Worm (Caenorhabditis elegans): ENCODE data around the gene rib-2.

rib-2 gene

DNA sequence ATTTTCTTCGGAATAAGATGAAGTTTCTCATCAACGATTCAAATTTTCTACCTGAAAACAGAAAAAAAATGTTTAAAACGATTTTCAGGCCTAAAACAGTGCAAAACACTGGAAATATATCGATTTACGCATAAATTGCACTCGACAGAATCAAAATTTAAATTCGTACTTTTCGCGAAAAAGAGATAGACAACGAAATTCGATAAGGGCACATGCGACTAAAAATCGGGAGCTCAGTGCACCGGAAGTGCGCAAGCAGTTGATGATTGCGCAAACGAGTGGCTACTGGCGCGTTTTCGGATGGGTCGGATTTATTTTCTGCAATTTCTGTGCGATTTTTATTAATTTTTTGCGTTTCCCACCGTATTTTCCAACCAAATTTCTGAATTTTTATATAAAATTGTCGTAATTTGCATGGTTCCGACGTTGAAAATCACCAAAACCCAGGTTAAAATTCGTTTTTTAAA is 35.6 kb upstream of the rib-2 start, which contains the start of the genes Y39A1A.21 and Y39A1A.22:
Gene Y39A1A.21 (minus strand): TSS at position 51 of the 467 bp plus-strand sequence.
Gene Y39A1A.22 (minus strand): TSS at position 57 of the 467 bp plus-strand sequence.
- TF ChIP-seq ztf-3 (GFP tag; optimal IDR thresholded peaks at IDR 0.05): no peak
- no peak for TF ChIP-seq snpc-1.1 (tag; optimal IDR thresholded peaks at IDR 0.05; ENCODE audit: insufficient read depth)
- no peak for TF ChIP-seq cebp-1 (GFP tag; IDR thresholded peaks at IDR 0.05)
- peak; percentile 83 for TF ChIP-seq cebp-1 (tag; optimal IDR thresholded peaks at IDR 0.05)
- peak; percentile 80 for TF ChIP-seq lin-54 (GFP tag; optimal IDR thresholded peaks at IDR 0.05)
- no peak for TF ChIP-seq F22D6.2 (tag; optimal IDR thresholded peaks at IDR 0.05)
- TF ChIP-seq rec-8 (tag; optimal IDR thresholded peaks at IDR 0.05): no peak
- TF ChIP-seq fkh-3 (tag; optimal IDR thresholded peaks at IDR 0.05): no peak
- TF ChIP-seq ceh-40 (GFP tag; IDR thresholded peaks at IDR 0.05): no peak
- TF ChIP-seq dpl-1 (GFP tag; optimal IDR thresholded peaks at IDR 0.05): no peak
- peak; percentile 74 for TF ChIP-seq pbrm-1 (GFP tag; IDR thresholded peaks at IDR 0.05)
- TF ChIP-seq ekl-4 (GFP tag; IDR thresholded peaks at IDR 0.05): peak; percentile 74; the same call in 1 of the 2 replicates
- TF ChIP-seq nfya-2 (GFP tag; IDR thresholded peaks at IDR 0.05): no peak
- no peak for TF ChIP-seq ama-1 (optimal IDR thresholded peaks at IDR 0.05)
- no peak for TF ChIP-seq ama-1 (GFP tag; optimal IDR thresholded peaks at IDR 0.05)
- TF ChIP-seq hrde-1 (tag; optimal IDR thresholded peaks at IDR 0.05; ENCODE audit: borderline replicate concordance): no peak
- peak; percentile 41 for TF ChIP-seq ztf-26 (tag; optimal IDR thresholded peaks at IDR 0.05)
- no peak for TF ChIP-seq B0035.1 (tag; optimal IDR thresholded peaks at IDR 0.05)
- TF ChIP-seq hmg-1.2 (GFP tag; IDR thresholded peaks at IDR 0.05): peak; percentile 46
- TF ChIP-seq snpc-3.4 (tag; optimal IDR thresholded peaks at IDR 0.05): peak; percentile 56
- peak; percentile 74 for TF ChIP-seq K11D2.4 (GFP tag; IDR thresholded peaks at IDR 0.05)
- peak; percentile 89 for TF ChIP-seq mcd-1 (GFP tag; IDR thresholded peaks at IDR 0.05)
- TF ChIP-seq ets-4 (GFP tag; optimal IDR thresholded peaks at IDR 0.05): no peak
- TF ChIP-seq ceh-27 (GFP tag; optimal IDR thresholded peaks at IDR 0.05): peak; percentile 57
- TF ChIP-seq sdz-38 (tag; optimal IDR thresholded peaks at IDR 0.05): no peak
- TF ChIP-seq repo-1 (tag; optimal IDR thresholded peaks at IDR 0.05): peak; percentile 37
- no peak for TF ChIP-seq F49E8.2 (tag; optimal IDR thresholded peaks at IDR 0.05; ENCODE audit: insufficient read depth)
- no peak for TF ChIP-seq rpc-1 (optimal IDR thresholded peaks at IDR 0.05)
- no peak for TF ChIP-seq rpc-1 (tag; optimal IDR thresholded peaks at IDR 0.05)
- TF ChIP-seq tbx-9 (tag; optimal IDR thresholded peaks at IDR 0.05; ENCODE audit: borderline replicate concordance): no peak
- TF ChIP-seq snpc-4 (GFP tag; optimal IDR thresholded peaks at IDR 0.05): no peak
- peak; percentile 40 to 59 (median 48) for TF ChIP-seq snpc-4 (tag; optimal IDR thresholded peaks at IDR 0.05)
- TF ChIP-seq aptf-2 (GFP tag; conservative IDR thresholded peaks at IDR 0.05): no peak
- TF ChIP-seq hlh-26 (GFP tag; conservative IDR thresholded peaks at IDR 0.05): no peak
- no peak for TF ChIP-seq let-526 (GFP tag; IDR thresholded peaks at IDR 0.05)
- no peak for TF ChIP-seq unc-62 (GFP tag; optimal IDR thresholded peaks at IDR 0.05)
- no peak for TF ChIP-seq F55B11.4 (tag; optimal IDR thresholded peaks at IDR 0.05; ENCODE audit: borderline replicate concordance, insufficient read depth)
- TF ChIP-seq lsl-1 (GFP tag; optimal IDR thresholded peaks at IDR 0.05): peak; percentile 71
- TF ChIP-seq Y53G8AR.9 (GFP tag; conservative IDR thresholded peaks at IDR 0.05): peak; percentile 91
- TF ChIP-seq cebp-2 (GFP tag; IDR thresholded peaks at IDR 0.05): no peak
- 0 out of 2 replicates have a peak, but pooled peaks have one; percentile 43 for TF ChIP-seq madf-3 (GFP tag; IDR thresholded peaks at IDR 0.05)
- TF ChIP-seq ceh-100 (GFP tag; IDR thresholded peaks at IDR 0.05): peak; percentile 75
- peak; percentile 74 for TF ChIP-seq F33H1.4 (GFP tag; IDR thresholded peaks at IDR 0.05)
- TF ChIP-seq gei-17 (GFP tag; optimal IDR thresholded peaks at IDR 0.05): no peak
- no peak for TF ChIP-seq F52B5.7 (tag; optimal IDR thresholded peaks at IDR 0.05)
- TF ChIP-seq die-1 (tag; optimal IDR thresholded peaks at IDR 0.05): no peak
- TF ChIP-seq somi-1 (GFP tag; optimal IDR thresholded peaks at IDR 0.05): no peak
- TF ChIP-seq F10E7.11 (tag; optimal IDR thresholded peaks at IDR 0.05): no peak
- TF ChIP-seq ceh-58 (GFP tag; IDR thresholded peaks at IDR 0.05): no peak

Measured in whole organism, young adult.